ENCODE assay signal across 1 fruit fly cellular context in genomic region chr3R:18226809-18227157, dm6.
TF ChIP-seq lines count a peak whose summit lies in the region.

No protein-coding gene starts in this region.

TF ChIP-seq in whole organism, embryonic, 481 proteins besides CTCF, POLR2A, EP300 and RAD21 (continued from another document):
- TF ChIP-seq Dp (GFP tag; optimal IDR thresholded peaks at IDR 0.05; lab: Kevin White, UChicago) (no peak), lilli (GFP tag; optimal IDR thresholded peaks at IDR 0.05; lab: Kevin White, UChicago) (no peak), Dref (GFP tag; IDR thresholded peaks at IDR 0.05; lab: Robert Waterston, UW) (peak; percentile 18; the same call in 1 of the 2 replicates), CG18599 (GFP tag; optimal IDR thresholded peaks at IDR 0.05; lab: Kevin White, UChicago) (no peak), bigmax (GFP tag; optimal IDR thresholded peaks at IDR 0.05; lab: Kevin White, UChicago) (peak; percentile 94), CG11695 (GFP tag; IDR thresholded peaks at IDR 0.05; lab: Robert Waterston, UW) (0 out of 3 replicates have a peak, but pooled peaks have one; percentile 39)
TF ChIP-seq in whole organism, embryonic: peak in this region for 13.
